Worm (Caenorhabditis elegans) whole organism, young adult: ENCODE data around the gene abu-6.

Source experiments
- B0035.1 ChIP-seq: sonication (generic microtip); optimal IDR thresholded peaks from 2 replicates; lab custom pipeline; 2016; ENCODE audit warnings: missing genetic modification characterization, mild to moderate bottlenecking, missing compliant biosample characterization, missing genotype, missing genetic modification reagents
- F10E7.11 ChIP-seq: sonication (generic microtip); optimal IDR thresholded peaks from 2 replicates; lab custom pipeline; 2017; ENCODE audit warnings: mild to moderate bottlenecking, missing genetic modification characterization, moderate library complexity, missing compliant biosample characterization
- F23B12.7 ChIP-seq: sonication (generic microtip); optimal IDR thresholded peaks from 2 replicates; lab custom pipeline; 2017; ENCODE audit warnings: missing genetic modification characterization, mild to moderate bottlenecking, missing compliant biosample characterization, antibody characterized with exemption, moderate library complexity; ENCODE audit not compliant: insufficient read depth
- F33H1.4 ChIP-seq: fragments of 200-800 bp; sonication (Bioruptor generic); IDR thresholded peaks from 2 replicates; pipeline ENCODE4 v1.3.6; 2022; ENCODE audit warnings: missing genetic modification reagents, missing genetic modification characterization, missing compliant biosample characterization
- F39B2.1 ChIP-seq: fragments of 200-800 bp; sonication (Bioruptor generic); IDR thresholded peaks from 2 replicates; pipeline ENCODE4 v1.3.6; 2022; ENCODE audit warnings: missing genetic modification reagents, missing genetic modification characterization, missing compliant biosample characterization
- K11D2.4 ChIP-seq: fragments of 200-800 bp; sonication (Bioruptor generic); IDR thresholded peaks from 2 replicates; pipeline ENCODE4 v1.3.6; 2022; ENCODE audit warnings: missing genetic modification reagents, missing genetic modification characterization, missing compliant biosample characterization
- T07F8.4 ChIP-seq: sonication (generic microtip); optimal IDR thresholded peaks from 2 replicates; lab custom pipeline; 2016; ENCODE audit warnings: mild to moderate bottlenecking, missing genetic modification characterization, moderate library complexity, missing compliant biosample characterization
- Y53F4B.3 ChIP-seq: fragments of 200-800 bp; sonication (Bioruptor generic); IDR thresholded peaks from 2 replicates; pipeline ENCODE4 v1.3.6; 2022; ENCODE audit warnings: missing genetic modification reagents, missing genetic modification characterization, missing compliant biosample characterization
- Y53G8AR.9 ChIP-seq: fragments of 200-800 bp; sonication (Bioruptor generic); conservative IDR thresholded peaks from 2 replicates; pipeline ENCODE4 v1.3.6; 2022; ENCODE audit warnings: missing genetic modification reagents, missing genetic modification characterization, missing compliant biosample characterization
- Y56A3A.18 ChIP-seq: fragments of 200-800 bp; sonication (Bioruptor generic); IDR thresholded peaks from 2 replicates; pipeline ENCODE4 v1.3.6; 2022; ENCODE audit warnings: missing genetic modification reagents, missing genetic modification characterization, missing compliant biosample characterization
- Y95B8A.8 ChIP-seq: fragments of 200-800 bp; sonication (Bioruptor generic); IDR thresholded peaks from 2 replicates; pipeline ENCODE4 v1.3.6; 2022; ENCODE audit warnings: missing genetic modification reagents, missing genetic modification characterization, missing compliant biosample characterization
- aptf-2 ChIP-seq: fragments of 200-800 bp; sonication (Bioruptor generic); conservative IDR thresholded peaks from 2 replicates; pipeline ENCODE4 v1.3.6; 2022; ENCODE audit warnings: missing genetic modification reagents, missing genetic modification characterization, missing compliant biosample characterization
- atf-7 ChIP-seq: sonication (generic microtip); optimal IDR thresholded peaks from 2 replicates; lab custom pipeline; 2017; ENCODE audit warnings: mild to moderate bottlenecking, missing genetic modification characterization, missing compliant biosample characterization
- attf-3 ChIP-seq: fragments of 200-800 bp; sonication (Bioruptor generic); conservative IDR thresholded peaks from 2 replicates; pipeline ENCODE4 v1.3.6; 2022; ENCODE audit warnings: missing genetic modification reagents, missing genetic modification characterization, missing compliant biosample characterization
- cebp-1 ChIP-seq, 2 experiments: fragments of 200-800 bp in 1 of 2; sonication (Bioruptor generic) in 1 of 2; sonication (generic microtip) in 1 of 2; IDR thresholded peaks in 1 of 2; optimal IDR thresholded peaks in 1 of 2; 2 replicates each; pipeline versions ENCODE4 v1.3.6 to Lab custom; 2017 to 2022; ENCODE audit warnings: missing compliant biosample characterization in 2 of 2, missing genetic modification characterization in 2 of 2, mild to moderate bottlenecking in 1 of 2, missing genetic modification reagents in 1 of 2, moderate library complexity in 1 of 2
- ceh-100 ChIP-seq: fragments of 200-800 bp; sonication (Bioruptor generic); IDR thresholded peaks from 2 replicates; pipeline ENCODE4 v1.3.6; 2022; ENCODE audit warnings: missing genetic modification reagents, missing genetic modification characterization, missing compliant biosample characterization
- ceh-27 ChIP-seq: fragments of 200-800 bp; sonication (Bioruptor generic); optimal IDR thresholded peaks from 2 replicates; lab custom pipeline; 2018; ENCODE audit warnings: mild to moderate bottlenecking, missing genetic modification characterization, moderate library complexity, missing compliant biosample characterization
- dpl-1 ChIP-seq: fragments of 150-350 bp; optimal IDR thresholded peaks from 2 replicates; lab custom pipeline; 2014; ENCODE audit warnings: missing biosample characterization, missing genetic modification reagents, missing genetic modification characterization
- efl-1 ChIP-seq: fragments of 150-350 bp; optimal IDR thresholded peaks from 2 replicates; lab custom pipeline; 2014; ENCODE audit warnings: missing biosample characterization, missing genetic modification reagents, missing genetic modification characterization
- him-1 ChIP-seq: sonication (generic microtip); optimal IDR thresholded peaks from 2 replicates; lab custom pipeline; 2016; ENCODE audit warnings: missing genotype, missing genetic modification reagents, missing genetic modification characterization, missing compliant biosample characterization
- hlh-12 ChIP-seq: sonication (generic microtip); optimal IDR thresholded peaks from 2 replicates; lab custom pipeline; 2016; ENCODE audit warnings: missing genetic modification characterization, missing compliant biosample characterization
- hsf-1 ChIP-seq: fragments of 200-800 bp; sonication (Bioruptor generic); IDR thresholded peaks from 2 replicates; pipeline ENCODE4 v1.3.6; 2022; ENCODE audit warnings: missing genetic modification reagents, missing genetic modification characterization, missing compliant biosample characterization
- lin-35 ChIP-seq, 3 experiments: fragments of 150-350 bp in 2 of 3; sonication (generic microtip) in 1 of 3; optimal IDR thresholded peaks; 2 replicates each; lab custom pipeline; 2014 to 2018; ENCODE audit warnings: missing biosample characterization in 3 of 3, missing genetic modification characterization in 3 of 3, missing genetic modification reagents in 3 of 3
- lin-40 ChIP-seq: sonication (generic microtip); optimal IDR thresholded peaks from 2 replicates; lab custom pipeline; 2016; ENCODE audit warnings: missing genetic modification characterization, mild to moderate bottlenecking, missing compliant biosample characterization, missing genotype, missing genetic modification reagents
- lin-54 ChIP-seq: fragments of 200-800 bp; sonication (Bioruptor generic); optimal IDR thresholded peaks from 2 replicates; lab custom pipeline; 2018; ENCODE audit warnings: mild to moderate bottlenecking, missing genetic modification characterization, missing compliant biosample characterization
- lsl-1 ChIP-seq: fragments of 200-800 bp; sonication (Bioruptor generic); optimal IDR thresholded peaks from 2 replicates; lab custom pipeline; 2018; ENCODE audit warnings: mild to moderate bottlenecking, missing genetic modification characterization, moderate library complexity, missing compliant biosample characterization
- madf-6 ChIP-seq: fragments of 200-800 bp; sonication (Bioruptor generic); IDR thresholded peaks from 2 replicates; pipeline ENCODE4 v1.3.6; 2022; ENCODE audit warnings: missing genetic modification reagents, missing genetic modification characterization, missing compliant biosample characterization
- mcd-1 ChIP-seq: fragments of 200-800 bp; sonication (Bioruptor generic); IDR thresholded peaks from 2 replicates; pipeline ENCODE4 v1.3.6; 2022; ENCODE audit warnings: missing genetic modification reagents, missing genetic modification characterization, missing compliant biosample characterization
- mxl-1 ChIP-seq: sonication (generic microtip); optimal IDR thresholded peaks from 2 replicates; lab custom pipeline; 2016; ENCODE audit warnings: missing genetic modification characterization, missing compliant biosample characterization
- nhr-120 ChIP-seq: fragments of 200-800 bp; sonication (Bioruptor generic); IDR thresholded peaks from 2 replicates; pipeline ENCODE4 v1.3.6; 2022; ENCODE audit warnings: missing genetic modification characterization, missing compliant biosample characterization
- nhr-179 ChIP-seq: sonication (generic microtip); optimal IDR thresholded peaks from 2 replicates; lab custom pipeline; 2016; ENCODE audit warnings: mild to moderate bottlenecking, missing genetic modification characterization, missing compliant biosample characterization
- pha-4 ChIP-seq: fragments of 150-350 bp; sonication (generic microtip); optimal IDR thresholded peaks from 2 replicates; lab custom pipeline; 2014; ENCODE audit warnings: missing biosample characterization, missing genetic modification reagents, missing genetic modification characterization
- sdz-38 ChIP-seq: sonication (generic microtip); optimal IDR thresholded peaks from 2 replicates; lab custom pipeline; 2016; ENCODE audit warnings: missing genotype, missing genetic modification characterization, missing compliant biosample characterization
- snpc-1.3 ChIP-seq: sonication (generic microtip); optimal IDR thresholded peaks from 2 replicates; lab custom pipeline; 2017; ENCODE audit warnings: missing genetic modification characterization, mild to moderate bottlenecking, missing compliant biosample characterization, antibody characterized with exemption, moderate library complexity, missing genotype, missing genetic modification reagents; ENCODE audit not compliant: insufficient read depth
- xnd-1 ChIP-seq: sonication (generic microtip); optimal IDR thresholded peaks from 2 replicates; lab custom pipeline; 2016; ENCODE audit warnings: missing genotype, missing genetic modification reagents, missing genetic modification characterization, missing compliant biosample characterization
- ztf-18 ChIP-seq: sonication (generic microtip); optimal IDR thresholded peaks from 2 replicates; lab custom pipeline; 2016; ENCODE audit warnings: missing genotype, mild to moderate bottlenecking, missing genetic modification characterization, missing compliant biosample characterization
- ztf-28 ChIP-seq: fragments of 200-800 bp; sonication (Bioruptor generic); IDR thresholded peaks from 2 replicates; pipeline ENCODE4 v1.3.6; 2022; ENCODE audit warnings: missing genetic modification reagents, missing genetic modification characterization, missing compliant biosample characterization
- ztf-3 ChIP-seq: fragments of 200-800 bp; sonication (Bioruptor generic); optimal IDR thresholded peaks from 2 replicates; lab custom pipeline; 2018; ENCODE audit warnings: mild to moderate bottlenecking, missing genetic modification characterization, missing compliant biosample characterization
- ztf-6 ChIP-seq: fragments of 200-800 bp; sonication (Bioruptor generic); IDR thresholded peaks from 2 replicates; pipeline ENCODE4 v1.3.6; 2022; ENCODE audit warnings: missing genetic modification reagents, missing genetic modification characterization, missing compliant biosample characterization

Gene abu-6

DNA sequence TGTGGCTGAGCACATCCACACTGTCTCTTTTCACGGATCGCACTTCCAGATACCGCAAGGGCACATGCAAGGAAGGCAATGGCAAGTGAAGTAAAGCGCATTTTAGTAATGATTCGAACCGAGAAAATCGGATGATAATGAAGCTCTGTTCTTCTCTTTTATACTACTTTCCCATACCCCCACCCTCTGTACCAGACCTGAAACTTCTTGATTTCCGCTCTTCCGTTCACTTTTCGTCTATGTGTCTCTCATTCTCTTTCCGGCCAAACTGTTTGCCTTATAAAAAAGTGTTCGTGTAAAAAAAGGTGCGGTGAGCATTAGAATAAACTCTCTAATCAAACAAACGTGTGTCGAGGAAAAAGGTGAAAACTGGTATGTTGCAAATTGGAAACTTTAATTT is at the start of gene abu-6:
abu-6 (minus strand) TSS at position 101 of the 400 bp plus-strand sequence.
- no peak for TF ChIP-seq F33H1.4 (GFP tag; lab: Robert Waterston, UW)
- TF ChIP-seq Y95B8A.8 (GFP tag; lab: Robert Waterston, UW), result no peak
- no peak for TF ChIP-seq pha-4
- no peak for TF ChIP-seq hsf-1 (GFP tag; lab: Robert Waterston, UW)
- TF ChIP-seq nhr-120 (GFP tag; lab: Robert Waterston, UW), result no peak
- no peak for TF ChIP-seq Y53F4B.3 (GFP tag; lab: Robert Waterston, UW)
- TF ChIP-seq Y56A3A.18 (GFP tag; lab: Robert Waterston, UW), result no peak
- no peak for TF ChIP-seq Y53G8AR.9 (GFP tag; lab: Robert Waterston, UW)
- no peak for TF ChIP-seq ztf-6 (GFP tag; lab: Robert Waterston, UW)
- TF ChIP-seq hlh-12 (tag; lab: Kevin White, UChicago), result no peak
- no peak for TF ChIP-seq madf-6
- TF ChIP-seq F23B12.7 (tag; lab: Kevin White, UChicago), result no peak
- TF ChIP-seq snpc-1.3 (tag; lab: Kevin White, UChicago), result no peak
- TF ChIP-seq ztf-18 (tag; lab: Kevin White, UChicago), result no peak
- no peak for TF ChIP-seq attf-3
- TF ChIP-seq ceh-27 (GFP tag; lab: Kevin White, UChicago), result no peak

DNA sequence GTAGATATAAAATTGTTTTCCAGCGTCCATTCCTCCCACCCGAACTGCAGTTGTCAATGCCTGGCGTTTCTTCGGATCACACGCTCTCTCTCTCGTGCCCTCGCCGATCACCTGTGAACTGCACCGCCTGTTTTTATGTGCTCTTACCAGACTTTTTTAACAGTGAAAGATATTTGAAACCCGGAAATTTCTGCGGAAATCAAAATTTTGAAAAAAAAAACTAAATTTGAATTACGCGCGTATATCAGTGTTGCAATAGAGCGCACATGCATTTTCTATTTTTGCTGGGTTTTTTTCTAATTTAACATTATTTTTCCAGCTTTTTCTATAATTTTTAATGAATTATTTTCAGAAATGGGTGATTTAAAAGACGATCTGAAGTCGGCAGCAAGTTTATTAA is 42.4 kb upstream of the abu-6 start, which contains the start of gene ttc-37:
ttc-37 (plus strand) TSS at position 349 of the 400 bp plus-strand sequence.
- TF ChIP-seq efl-1, result peak; percentile 71
- TF ChIP-seq mcd-1 (GFP tag; lab: Robert Waterston, UW), result peak; percentile 94
- peak; percentile 61; the same call in 1 of the 2 replicates for TF ChIP-seq K11D2.4 (GFP tag; lab: Robert Waterston, UW)
- peak; percentile 66 for TF ChIP-seq dpl-1 (GFP tag; lab: Kevin White, UChicago)
- TF ChIP-seq ztf-28 (GFP tag; lab: Robert Waterston, UW), result no peak
- TF ChIP-seq sdz-38 (tag; lab: Kevin White, UChicago), result no peak
- TF ChIP-seq cebp-1 (GFP tag; IDR thresholded peaks at IDR 0.05; lab: Robert Waterston, UW), result no peak
- peak; percentile 16 for TF ChIP-seq cebp-1 (tag; optimal IDR thresholded peaks at IDR 0.05; lab: Kevin White, UChicago)
- TF ChIP-seq lin-40 (tag; lab: Kevin White, UChicago), result peak; percentile 13
- TF ChIP-seq aptf-2, result no peak
- TF ChIP-seq T07F8.4 (tag; lab: Kevin White, UChicago), result no peak
- no peak for TF ChIP-seq F10E7.11 (tag; lab: Kevin White, UChicago)
- TF ChIP-seq atf-7 (tag; lab: Kevin White, UChicago), result no peak
- TF ChIP-seq ceh-100, result no peak
- TF ChIP-seq Y53F4B.3 (GFP tag; lab: Robert Waterston, UW), result no peak
- peak; percentile 95 for TF ChIP-seq lin-54 (GFP tag; lab: Kevin White, UChicago)
- TF ChIP-seq snpc-1.3 (tag; lab: Kevin White, UChicago), result no peak
- TF ChIP-seq mxl-1 (tag; lab: Kevin White, UChicago), result no peak
- TF ChIP-seq nhr-179 (tag; lab: Kevin White, UChicago), result no peak
- TF ChIP-seq lin-35 (GFP tag; optimal IDR thresholded peaks at IDR 0.05; lab: Kevin White, UChicago), result peak; percentile 30 to 92 (median 44)
- TF ChIP-seq, all 124 proteins: peak for 8

DNA sequence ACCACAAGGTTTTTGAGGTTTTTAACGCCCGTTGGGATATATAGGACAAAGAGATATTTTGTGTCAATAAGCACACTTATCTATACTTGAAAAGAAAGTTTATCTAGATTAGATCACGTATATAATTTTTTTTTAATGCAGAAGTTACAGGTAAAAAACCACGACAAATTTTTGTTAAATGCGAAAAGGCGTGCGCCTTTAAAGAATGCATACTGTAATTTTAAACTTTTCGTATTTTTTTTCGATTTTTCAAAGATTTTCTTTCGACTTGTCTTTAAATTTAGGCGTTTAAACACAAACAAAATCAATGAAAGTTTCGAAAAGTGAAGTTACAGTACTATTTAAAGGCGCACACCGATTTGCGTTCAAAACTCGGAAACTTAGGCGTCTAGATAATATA is 42.0 kb upstream of the abu-6 start:
- TF ChIP-seq xnd-1 (tag; lab: Kevin White, UChicago) (peak; percentile 45), him-1 (tag; lab: Kevin White, UChicago) (no peak), F39B2.1 (GFP tag; lab: Robert Waterston, UW) (no peak), ztf-3 (GFP tag; lab: Kevin White, UChicago) (no peak), lsl-1 (GFP tag; lab: Kevin White, UChicago) (peak; percentile 63), B0035.1 (tag; lab: Kevin White, UChicago) (no peak), madf-6 (peak; percentile 54; the same call in 1 of the 2 replicates)
